Worm (Caenorhabditis elegans) whole organism, L1 larva: ENCODE measurements around the gene sdz-7.
A peak's percentile ranks its signal among the peaks of the same experiment; 100 is the strongest.

ENCODE experiments used
- C34B4.2 ChIP-seq: sonication (generic microtip); optimal IDR thresholded peaks from 2 replicates; lab custom pipeline; 2017; ENCODE audit warnings: mild to moderate bottlenecking, missing genetic modification characterization, missing compliant biosample characterization
- F16B12.6 ChIP-seq: fragments of 150-350 bp; optimal IDR thresholded peaks from 2 replicates; lab custom pipeline; 2014; ENCODE audit warnings: missing biosample characterization, missing genetic modification characterization
- Y116A8C.19 ChIP-seq: sonication (generic microtip); optimal IDR thresholded peaks from 2 replicates; lab custom pipeline; 2016; ENCODE audit warnings: missing compliant biosample characterization, missing genetic modification characterization, borderline replicate concordance
- alr-1 ChIP-seq: fragments of 200-800 bp; sonication (Bioruptor generic); optimal IDR thresholded peaks from 2 replicates; lab custom pipeline; 2018; ENCODE audit warnings: borderline replicate concordance, mild to moderate bottlenecking, missing genetic modification characterization, missing compliant biosample characterization
- aly-2 ChIP-seq: fragments of 150-350 bp; optimal IDR thresholded peaks from 2 replicates; lab custom pipeline; 2014; ENCODE audit warnings: missing biosample characterization, missing genetic modification characterization
- blmp-1 ChIP-seq: fragments of 150-350 bp; optimal IDR thresholded peaks from 2 replicates; lab custom pipeline; 2014; ENCODE audit warnings: missing biosample characterization, missing genetic modification characterization
- ceh-63 ChIP-seq: fragments of 200-800 bp; sonication (Bioruptor generic); optimal IDR thresholded peaks from 2 replicates; lab custom pipeline; 2018; ENCODE audit warnings: mild to moderate bottlenecking, missing genetic modification characterization, missing compliant biosample characterization
- dsc-1 ChIP-seq: sonication (generic microtip); optimal IDR thresholded peaks from 2 replicates; lab custom pipeline; 2016; ENCODE audit warnings: mild to moderate bottlenecking, missing genetic modification characterization, missing compliant biosample characterization
- efl-3 ChIP-seq: fragments of 200-800 bp; sonication (Bioruptor generic); optimal IDR thresholded peaks from 2 replicates; lab custom pipeline; 2018; ENCODE audit warnings: mild to moderate bottlenecking, missing genetic modification characterization, missing compliant biosample characterization
- egl-27 ChIP-seq, 2 experiments: fragments of 150-350 bp in 1 of 2; sonication (generic microtip); optimal IDR thresholded peaks; 3 replicates each; lab custom pipeline; 2017 to 2018; ENCODE audit warnings: missing biosample characterization in 2 of 2, missing genetic modification characterization in 2 of 2, missing genetic modification reagents in 2 of 2
- elt-2 ChIP-seq: sonication (generic microtip); optimal IDR thresholded peaks from 2 replicates; lab custom pipeline; 2016; ENCODE audit warnings: missing genetic modification characterization, mild to moderate bottlenecking, inconsistent platforms, missing compliant biosample characterization, missing genetic modification reagents
- fkh-8 ChIP-seq: sonication (generic microtip); optimal IDR thresholded peaks from 2 replicates; lab custom pipeline; 2016; ENCODE audit warnings: mild to moderate bottlenecking, missing genetic modification characterization, missing compliant biosample characterization
- fos-1 ChIP-seq: fragments of 150-350 bp; optimal IDR thresholded peaks from 2 replicates; lab custom pipeline; 2014; ENCODE audit warnings: missing biosample characterization, missing genetic modification characterization
- isw-1 ChIP-seq: fragments of 200-800 bp; sonication (Bioruptor generic); IDR thresholded peaks from 2 replicates; pipeline ENCODE4 v1.3.6; 2022; ENCODE audit warnings: missing genetic modification characterization, missing compliant biosample characterization
- lin-13 ChIP-seq: fragments of 150-350 bp; optimal IDR thresholded peaks from 2 replicates; lab custom pipeline; 2014; ENCODE audit warnings: missing biosample characterization, missing genetic modification reagents, missing genetic modification characterization
- lsy-2 ChIP-seq, 2 experiments: fragments of 150-350 bp; optimal IDR thresholded peaks; 2 replicates each; lab custom pipeline; 2014; ENCODE audit warnings: missing biosample characterization in 2 of 2, missing genetic modification characterization in 2 of 2
- mab-9 ChIP-seq: fragments of 200-800 bp; sonication (Bioruptor generic); IDR thresholded peaks from 2 replicates; pipeline ENCODE4 v1.3.6; 2022; ENCODE audit warnings: missing genetic modification reagents, missing genetic modification characterization, missing compliant biosample characterization
- mef-2 ChIP-seq: fragments of 150-350 bp; optimal IDR thresholded peaks from 2 replicates; lab custom pipeline; 2014; ENCODE audit warnings: missing biosample characterization, missing genetic modification characterization
- mep-1 ChIP-seq: fragments of 150-350 bp; optimal IDR thresholded peaks from 2 replicates; lab custom pipeline; 2014; ENCODE audit warnings: missing biosample characterization, missing genetic modification characterization
- nhr-11 ChIP-seq: fragments of 150-350 bp; optimal IDR thresholded peaks from 2 replicates; lab custom pipeline; 2014; ENCODE audit warnings: missing biosample characterization, missing genetic modification characterization
- nhr-12 ChIP-seq: sonication (generic microtip); optimal IDR thresholded peaks from 2 replicates; lab custom pipeline; 2017; ENCODE audit warnings: missing biosample characterization, missing genetic modification characterization
- nhr-19 ChIP-seq: fragments of 200-800 bp; sonication (Bioruptor generic); conservative IDR thresholded peaks from 2 replicates; pipeline ENCODE4 v1.3.6; 2022; ENCODE audit warnings: missing genetic modification characterization, missing compliant biosample characterization
- nhr-20 ChIP-seq: sonication (generic microtip); optimal IDR thresholded peaks from 2 replicates; lab custom pipeline; 2016; ENCODE audit warnings: mild to moderate bottlenecking, missing genetic modification characterization, missing compliant biosample characterization
- nhr-47 ChIP-seq: sonication (generic microtip); optimal IDR thresholded peaks from 2 replicates; lab custom pipeline; 2016; ENCODE audit warnings: mild to moderate bottlenecking, missing genetic modification characterization, moderate library complexity, missing compliant biosample characterization
- nhr-71 ChIP-seq: sonication (generic microtip); optimal IDR thresholded peaks from 2 replicates; lab custom pipeline; 2016; ENCODE audit warnings: mild to moderate bottlenecking, missing genetic modification characterization, moderate library complexity, missing compliant biosample characterization
- nhr-77 ChIP-seq: fragments of 150-350 bp; optimal IDR thresholded peaks from 2 replicates; lab custom pipeline; 2014; ENCODE audit warnings: missing biosample characterization, missing genetic modification characterization
- nhr-84 ChIP-seq: sonication (generic microtip); optimal IDR thresholded peaks from 2 replicates; lab custom pipeline; 2017; ENCODE audit warnings: missing biosample characterization, missing genetic modification characterization
- nhr-85 ChIP-seq: sonication (generic microtip); peaks from one replicate; lab custom pipeline; 2016; ENCODE audit warnings: missing genetic modification characterization, inconsistent platforms, missing compliant biosample characterization
- pax-3 ChIP-seq: fragments of 200-800 bp; sonication (Bioruptor generic); optimal IDR thresholded peaks from 2 replicates; lab custom pipeline; 2018; ENCODE audit warnings: mild to moderate bottlenecking, missing genetic modification characterization, moderate library complexity, missing compliant biosample characterization
- skn-1 ChIP-seq: fragments of 150-350 bp; optimal IDR thresholded peaks from 2 replicates; lab custom pipeline; 2014; ENCODE audit warnings: missing biosample characterization, missing genetic modification characterization
- snu-23 ChIP-seq: sonication (generic microtip); optimal IDR thresholded peaks from 2 replicates; lab custom pipeline; 2016; ENCODE audit warnings: missing genetic modification characterization, missing compliant biosample characterization
- sox-4 ChIP-seq: sonication (generic microtip); optimal IDR thresholded peaks from 2 replicates; lab custom pipeline; 2016; ENCODE audit warnings: missing genetic modification characterization, missing compliant biosample characterization
- swsn-7 ChIP-seq: sonication (generic microtip); optimal IDR thresholded peaks from 2 replicates; lab custom pipeline; 2016; ENCODE audit warnings: missing genetic modification characterization, missing compliant biosample characterization
- unc-86 ChIP-seq: sonication (generic microtip); optimal IDR thresholded peaks from 2 replicates; lab custom pipeline; 2016; ENCODE audit warnings: missing genetic modification characterization, missing compliant biosample characterization

The sdz-7 gene

ce11 chrII:3877874-3878273, at the start of gene sdz-7:
sdz-7 (minus strand) TSS chrII:3877974.
- TF ChIP-seq nhr-71 (tag; lab: Kevin White, UChicago) = no peak
- no peak for TF ChIP-seq nhr-85 (tag; lab: Kevin White, UChicago)
- no peak for TF ChIP-seq lin-13
- TF ChIP-seq egl-27 (tag; optimal IDR thresholded peaks at IDR 0.05; lab: Kevin White, UChicago) = no peak
- no peak for TF ChIP-seq fkh-8 (tag; lab: Kevin White, UChicago)
- TF ChIP-seq nhr-11 (tag; lab: Kevin White, UChicago) = no peak
- TF ChIP-seq efl-3 = no peak
- no peak for TF ChIP-seq swsn-7 (tag; lab: Kevin White, UChicago)
- no peak for TF ChIP-seq unc-86
- no peak for TF ChIP-seq elt-2 (tag; lab: Kevin White, UChicago)
- no peak for TF ChIP-seq mef-2 (tag; lab: Kevin White, UChicago)
- no peak for TF ChIP-seq nhr-20 (tag; lab: Kevin White, UChicago)
- no peak for TF ChIP-seq aly-2 (tag; lab: Kevin White, UChicago)
- TF ChIP-seq nhr-19 (GFP tag; lab: Robert Waterston, UW) = no peak
- TF ChIP-seq skn-1 (tag; lab: Kevin White, UChicago) = no peak

- TF ChIP-seq elt-2 (tag; lab: Kevin White, UChicago) = no peak
- TF ChIP-seq snu-23 (GFP tag; lab: Kevin White, UChicago) = no peak
- TF ChIP-seq nhr-85 (tag; lab: Kevin White, UChicago) = no peak
- no peak for TF ChIP-seq Y116A8C.19 (tag; lab: Kevin White, UChicago)
- TF ChIP-seq mab-9 (GFP tag; lab: Robert Waterston, UW) = no peak
- no peak for TF ChIP-seq F16B12.6
- no peak for TF ChIP-seq sox-4 (tag; lab: Kevin White, UChicago)
- no peak for TF ChIP-seq nhr-19 (GFP tag; lab: Robert Waterston, UW)
- TF ChIP-seq C34B4.2 (tag; lab: Kevin White, UChicago) = no peak
- no peak for TF ChIP-seq aly-2 (tag; lab: Kevin White, UChicago)
- no peak for TF ChIP-seq fos-1 (tag; lab: Kevin White, UChicago)
- no peak for TF ChIP-seq swsn-7 (tag; lab: Kevin White, UChicago)
- no peak for TF ChIP-seq nhr-84 (tag; lab: Kevin White, UChicago)
- no peak for TF ChIP-seq dsc-1 (tag; lab: Kevin White, UChicago)
- TF ChIP-seq mef-2 (tag; lab: Kevin White, UChicago) = no peak
- no peak for TF ChIP-seq mep-1
- TF ChIP-seq nhr-20 (tag; lab: Kevin White, UChicago) = no peak
- TF ChIP-seq ceh-63 (GFP tag; lab: Kevin White, UChicago) = no peak
- TF ChIP-seq, all 84 proteins: peak for 0
Observed at ce11 chrII:3922696-3923095, 44.9 kb upstream of the sdz-7 start.

- TF ChIP-seq snu-23 (GFP tag; lab: Kevin White, UChicago) = no peak
- no peak for TF ChIP-seq sox-4 (tag; lab: Kevin White, UChicago)
- TF ChIP-seq pax-3 (tag; lab: Kevin White, UChicago) = no peak
- TF ChIP-seq blmp-1 (tag; lab: Kevin White, UChicago) = no peak
Observed at ce11 chrII:3920611-3921010, 42.8 kb upstream of the sdz-7 start.

- TF ChIP-seq elt-2 (tag; lab: Kevin White, UChicago) (no peak), nhr-12 (tag; lab: Kevin White, UChicago) (no peak), dsc-1 (tag; lab: Kevin White, UChicago) (peak; percentile 91), nhr-77 (no peak), lsy-2 (tag; optimal IDR thresholded peaks at IDR 0.05; lab: Kevin White, UChicago) (no peak), isw-1 (GFP tag; lab: Robert Waterston, UW) (no peak), alr-1 (tag; lab: Kevin White, UChicago) (no peak)
- TF ChIP-seq, all 84 proteins: peak for 1
Observed at ce11 chrII:3917985-3918633, 40.3 kb upstream of the sdz-7 start.

ce11 chrII:3913673-3914072, 35.9 kb upstream of the sdz-7 start:
- no peak for TF ChIP-seq elt-2 (tag; lab: Kevin White, UChicago)
- TF ChIP-seq nhr-47 (tag; lab: Kevin White, UChicago) = no peak
- TF ChIP-seq, all 84 proteins: peak for 0
